Fruit fly (Drosophila melanogaster): ENCODE data around the gene TyrRII.

The TyrRII gene

dm6 chr3R:17776104-17776589, 39.7 kb downstream of the TyrRII start:
- no peak for TF ChIP-seq usp (GFP tag; optimal IDR thresholded peaks at IDR 0.05)
- no peak for TF ChIP-seq CG8478 (optimal IDR thresholded peaks at IDR 0.05)
- TF ChIP-seq psq (optimal IDR thresholded peaks at IDR 0.05): no peak
- no peak for TF ChIP-seq pan (optimal IDR thresholded peaks at IDR 0.05)
- no peak for TF ChIP-seq EcR (GFP tag; optimal IDR thresholded peaks at IDR 0.05)
- no peak for TF ChIP-seq Dll (optimal IDR thresholded peaks at IDR 0.05)

- TF ChIP-seq EcR (GFP tag; optimal IDR thresholded peaks at IDR 0.05) (no peak), usp (GFP tag; optimal IDR thresholded peaks at IDR 0.05) (no peak), Dll (optimal IDR thresholded peaks at IDR 0.05) (no peak), CG8478 (optimal IDR thresholded peaks at IDR 0.05) (no peak), pan (optimal IDR thresholded peaks at IDR 0.05) (no peak), psq (optimal IDR thresholded peaks at IDR 0.05) (no peak)
Observed at dm6 chr3R:17776952-17777407, 40.6 kb downstream of the TyrRII start.

- TF ChIP-seq Dll (optimal IDR thresholded peaks at IDR 0.05) (no peak), usp (GFP tag; optimal IDR thresholded peaks at IDR 0.05) (no peak), psq (optimal IDR thresholded peaks at IDR 0.05) (no peak), pan (optimal IDR thresholded peaks at IDR 0.05) (no peak), CG8478 (optimal IDR thresholded peaks at IDR 0.05) (no peak), EcR (GFP tag; optimal IDR thresholded peaks at IDR 0.05) (no peak)
Observed at dm6 chr3R:17781371-17781770, 45.0 kb downstream of the TyrRII start.

- TF ChIP-seq usp (GFP tag; optimal IDR thresholded peaks at IDR 0.05) (no peak), CG8478 (optimal IDR thresholded peaks at IDR 0.05) (no peak), EcR (GFP tag; optimal IDR thresholded peaks at IDR 0.05) (no peak), pan (optimal IDR thresholded peaks at IDR 0.05) (no peak)
Observed at dm6 chr3R:17783144-17783543, 46.7 kb downstream of the TyrRII start.

DNA sequence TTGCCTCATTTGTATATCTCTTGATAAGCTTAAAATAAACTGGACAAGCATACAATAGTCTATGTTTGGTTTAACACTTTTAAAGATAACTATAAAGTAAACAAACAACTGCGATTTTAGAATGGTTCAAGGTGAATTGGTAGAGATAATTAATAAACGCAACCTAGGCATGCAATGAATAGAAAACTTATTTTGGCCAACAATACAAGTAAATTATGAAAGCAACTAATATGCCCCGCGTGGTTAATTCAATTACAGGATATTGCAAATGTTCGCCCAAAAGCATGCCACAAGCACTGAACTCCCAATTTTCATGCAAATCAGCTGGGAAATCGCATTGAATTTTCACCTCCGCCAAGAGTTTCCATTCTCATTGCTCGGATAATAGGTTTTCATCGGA, 47.8 kb downstream of the TyrRII start:
- TF ChIP-seq EcR (GFP tag; optimal IDR thresholded peaks at IDR 0.05): no peak
- TF ChIP-seq Dll (optimal IDR thresholded peaks at IDR 0.05): no peak
- TF ChIP-seq psq (optimal IDR thresholded peaks at IDR 0.05): no peak
- TF ChIP-seq pan (optimal IDR thresholded peaks at IDR 0.05): no peak
- TF ChIP-seq CG8478 (optimal IDR thresholded peaks at IDR 0.05): no peak

dm6 chr3R:17787780-17788179, 51.4 kb downstream of the TyrRII start:
- no peak for TF ChIP-seq psq (optimal IDR thresholded peaks at IDR 0.05)
- no peak for TF ChIP-seq CG8478 (optimal IDR thresholded peaks at IDR 0.05)
- no peak for TF ChIP-seq Dll (optimal IDR thresholded peaks at IDR 0.05)
- no peak for TF ChIP-seq EcR (GFP tag; optimal IDR thresholded peaks at IDR 0.05)
- TF ChIP-seq pan (optimal IDR thresholded peaks at IDR 0.05): no peak
- TF ChIP-seq usp (GFP tag; optimal IDR thresholded peaks at IDR 0.05): no peak

- TF ChIP-seq usp (GFP tag; optimal IDR thresholded peaks at IDR 0.05): no peak
- TF ChIP-seq psq (optimal IDR thresholded peaks at IDR 0.05): no peak
- TF ChIP-seq Dll (optimal IDR thresholded peaks at IDR 0.05): no peak
- TF ChIP-seq CG8478 (optimal IDR thresholded peaks at IDR 0.05): no peak
- TF ChIP-seq EcR (GFP tag; optimal IDR thresholded peaks at IDR 0.05): no peak
- TF ChIP-seq pan (optimal IDR thresholded peaks at IDR 0.05): no peak
Observed at dm6 chr3R:17789937-17790336, 53.5 kb downstream of the TyrRII start.

dm6 chr3R:17793287-17793686, 56.9 kb downstream of the TyrRII start:
- TF ChIP-seq Dll (optimal IDR thresholded peaks at IDR 0.05) (no peak), usp (GFP tag; optimal IDR thresholded peaks at IDR 0.05) (no peak), pan (optimal IDR thresholded peaks at IDR 0.05) (no peak), psq (optimal IDR thresholded peaks at IDR 0.05) (no peak), EcR (GFP tag; optimal IDR thresholded peaks at IDR 0.05) (no peak), CG8478 (optimal IDR thresholded peaks at IDR 0.05) (no peak)

DNA sequence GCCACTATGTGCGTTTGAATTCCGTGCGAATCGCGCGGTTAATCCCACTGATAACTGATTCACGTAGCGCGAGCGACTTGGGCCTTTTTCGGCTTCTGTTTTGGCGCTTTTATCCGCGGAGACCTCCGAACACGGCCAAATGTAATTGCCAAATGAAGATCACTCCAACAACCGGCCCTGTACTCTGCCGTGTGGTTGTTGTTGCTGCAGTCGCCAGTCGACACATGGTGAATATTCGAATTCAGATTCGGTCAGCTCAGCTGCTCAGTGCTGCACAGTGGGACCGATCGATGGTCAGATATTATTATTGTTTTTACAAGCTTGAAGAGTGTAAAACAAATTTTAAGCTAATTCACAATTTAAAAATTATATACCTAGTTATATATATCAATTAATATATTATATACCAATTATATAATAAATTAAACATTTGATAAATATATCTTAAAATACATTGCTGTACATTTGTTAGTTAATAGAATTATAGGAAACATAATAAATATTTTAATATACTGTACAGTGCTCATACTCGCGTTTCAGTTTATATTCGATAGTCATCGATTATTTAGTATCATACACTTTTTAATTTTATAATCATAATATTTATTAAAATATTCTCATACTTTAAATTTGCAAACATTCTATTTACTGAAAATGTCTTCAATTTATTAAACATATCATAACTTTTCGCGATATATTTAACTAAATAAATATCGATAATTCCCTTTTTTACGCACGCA, 58.1 kb downstream of the TyrRII start, which contains the start of gene CG43102:
TSS of gene CG43102 (minus strand) at position 156 of the 740 bp plus-strand sequence.
- no peak for TF ChIP-seq CG8478 (optimal IDR thresholded peaks at IDR 0.05)
- TF ChIP-seq Dll (optimal IDR thresholded peaks at IDR 0.05): no peak
- TF ChIP-seq EcR (GFP tag; optimal IDR thresholded peaks at IDR 0.05): no peak
- TF ChIP-seq pan (optimal IDR thresholded peaks at IDR 0.05): no peak
- TF ChIP-seq psq (optimal IDR thresholded peaks at IDR 0.05): no peak
- no peak for TF ChIP-seq usp (GFP tag; optimal IDR thresholded peaks at IDR 0.05)

DNA sequence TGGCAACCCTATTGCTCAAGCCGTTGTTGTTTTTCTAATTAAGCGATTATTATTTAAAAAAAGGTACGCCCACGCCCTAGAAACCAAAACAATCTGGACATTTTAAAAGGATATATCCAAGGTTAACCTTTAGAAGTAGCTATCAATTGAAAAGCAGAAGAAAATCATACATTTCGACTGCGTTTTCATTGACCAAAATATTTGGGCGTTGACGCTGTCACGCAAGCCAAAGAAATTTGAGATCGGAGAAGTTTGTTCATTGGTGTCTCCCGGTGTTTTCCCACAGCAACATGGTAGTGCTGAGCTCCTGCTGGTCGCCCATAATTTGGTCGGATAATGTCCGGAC, 58.6 kb downstream of the TyrRII start, which contains the start of gene pasi1:
TSS of gene pasi1 (plus strand) at position 1 of the 346 bp plus-strand sequence.
- TF ChIP-seq pan (optimal IDR thresholded peaks at IDR 0.05) (no peak), EcR (GFP tag; optimal IDR thresholded peaks at IDR 0.05) (no peak), usp (GFP tag; optimal IDR thresholded peaks at IDR 0.05) (no peak), psq (optimal IDR thresholded peaks at IDR 0.05) (no peak), CG8478 (optimal IDR thresholded peaks at IDR 0.05) (no peak), Dll (optimal IDR thresholded peaks at IDR 0.05) (no peak)

- TF ChIP-seq usp (GFP tag; optimal IDR thresholded peaks at IDR 0.05): no peak
- TF ChIP-seq EcR (GFP tag; optimal IDR thresholded peaks at IDR 0.05): no peak
- TF ChIP-seq Dll (optimal IDR thresholded peaks at IDR 0.05): no peak
- TF ChIP-seq pan (optimal IDR thresholded peaks at IDR 0.05): no peak
- no peak for TF ChIP-seq CG8478 (optimal IDR thresholded peaks at IDR 0.05)
- no peak for TF ChIP-seq psq (optimal IDR thresholded peaks at IDR 0.05)
Observed at dm6 chr3R:17795561-17796170, 59.3 kb downstream of the TyrRII start.

Data from whole organism.